Fruit fly (Drosophila melanogaster) whole organism, embryonic: ENCODE measurements around the gene CG15254.
A peak's percentile ranks its signal among the peaks of the same experiment; 100 is the strongest.

Experiments used
- Asciz ChIP-seq: fragments of 200-800 bp; sonication (Bioruptor generic); optimal IDR thresholded peaks from 2 replicates; lab custom pipeline; 2017; ENCODE audit warnings: missing biosample characterization, mild to moderate bottlenecking, missing genetic modification characterization, missing genetic modification reagents
- BtbVII ChIP-seq: fragments of 200-800 bp; sonication (Bioruptor generic); optimal IDR thresholded peaks from 3 replicates; lab custom pipeline; 2017; ENCODE audit warnings: missing biosample characterization, mild to moderate bottlenecking, missing genetic modification characterization
- C15 ChIP-seq: fragments of 200-800 bp; sonication (Bioruptor generic); IDR thresholded peaks from 3 replicates; pipeline ENCODE4 v1.3.6; 2022; ENCODE audit warnings: missing biosample characterization, missing genetic modification characterization
- CG11085 ChIP-seq: fragments of 200-800 bp; sonication (Bioruptor generic); IDR thresholded peaks from 2 replicates; pipeline ENCODE4 v1.3.6; 2022; ENCODE audit warnings: missing biosample characterization, missing genetic modification characterization
- CG11504 ChIP-seq: fragments of 200-800 bp; sonication (Bioruptor generic); optimal IDR thresholded peaks from 3 replicates; lab custom pipeline; 2019; ENCODE audit warnings: missing biosample characterization, mild to moderate bottlenecking, missing genetic modification characterization, moderate library complexity
- CG13123 ChIP-seq: fragments of 200-800 bp; sonication (Bioruptor generic); optimal IDR thresholded peaks from 2 replicates; lab custom pipeline; 2016; ENCODE audit warnings: missing biosample characterization, missing genetic modification characterization
- CG15011 ChIP-seq: fragments of 200-800 bp; sonication (Bioruptor generic); optimal IDR thresholded peaks from 3 replicates; lab custom pipeline; 2018; ENCODE audit warnings: missing biosample characterization, mild to moderate bottlenecking, missing genetic modification characterization
- CG15696 ChIP-seq: fragments of 200-800 bp; sonication (Bioruptor generic); optimal IDR thresholded peaks from 2 replicates; lab custom pipeline; 2019; ENCODE audit warnings: missing biosample characterization, mild to moderate bottlenecking, missing genetic modification characterization, moderate library complexity
- CG17385 ChIP-seq: fragments of 200-800 bp; sonication (Bioruptor generic); optimal IDR thresholded peaks from 3 replicates; lab custom pipeline; 2018; ENCODE audit warnings: missing biosample characterization, mild to moderate bottlenecking, missing genetic modification characterization
- CG18262 ChIP-seq: fragments of 200-800 bp; optimal IDR thresholded peaks from 3 replicates; lab custom pipeline; 2019; ENCODE audit warnings: missing biosample characterization, mild to moderate bottlenecking, missing genetic modification characterization, moderate library complexity
- CG2120 ChIP-seq: fragments of 200-800 bp; sonication (Bioruptor generic); optimal IDR thresholded peaks from 3 replicates; lab custom pipeline; 2016; ENCODE audit warnings: missing biosample characterization, missing genetic modification characterization
- CG2129 ChIP-seq: fragments of 200-800 bp; sonication (Bioruptor generic); IDR thresholded peaks from 2 replicates; pipeline ENCODE4 v1.3.6; 2022; ENCODE audit warnings: missing biosample characterization, missing genetic modification characterization; ENCODE audit not compliant: partially characterized antibody
- CG3838 ChIP-seq: fragments of 200-800 bp; sonication (Bioruptor generic); optimal IDR thresholded peaks from 3 replicates; lab custom pipeline; 2016; ENCODE audit warnings: missing biosample characterization, missing genetic modification characterization
- CG4730 ChIP-seq: fragments of 200-800 bp; sonication (Bioruptor generic); IDR thresholded peaks from 2 replicates; pipeline ENCODE4 v1.3.6; 2022; ENCODE audit warnings: missing biosample characterization, missing genetic modification characterization
- CG5180 ChIP-seq: fragments of 200-800 bp; sonication (Bioruptor generic); optimal IDR thresholded peaks from 3 replicates; lab custom pipeline; 2017; ENCODE audit warnings: missing biosample characterization, missing genetic modification characterization, mild to moderate bottlenecking, moderate library complexity, missing genetic modification reagents
- CG6791 ChIP-seq: fragments of 200-800 bp; sonication (Bioruptor generic); IDR thresholded peaks from 3 replicates; pipeline ENCODE4 v1.3.6; 2022; ENCODE audit warnings: missing biosample characterization, missing genetic modification characterization; ENCODE audit not compliant: partially characterized antibody
- CG7372 ChIP-seq: fragments of 200-800 bp; sonication (Bioruptor generic); IDR thresholded peaks from 2 replicates; pipeline ENCODE4 v1.3.6; 2022; ENCODE audit warnings: missing biosample characterization, missing genetic modification characterization
- CG7987 ChIP-seq: fragments of 200-800 bp; sonication (Bioruptor generic); optimal IDR thresholded peaks from 2 replicates; lab custom pipeline; 2018; ENCODE audit warnings: missing biosample characterization, mild to moderate bottlenecking, missing genetic modification characterization, moderate library complexity
- CG8290 ChIP-seq, 3 experiments: fragments of 200-800 bp; sonication (Bioruptor generic); optimal IDR thresholded peaks; 2 replicates each; lab custom pipeline; 2016 to 2019; ENCODE audit warnings: missing biosample characterization in 3 of 3, missing genetic modification characterization in 3 of 3, mild to moderate bottlenecking in 2 of 3, moderate library complexity in 1 of 3
- CG9215 ChIP-seq: fragments of 200-800 bp; sonication (Bioruptor generic); IDR thresholded peaks from 2 replicates; pipeline ENCODE4 v1.3.6; 2022; ENCODE audit warnings: missing biosample characterization, missing genetic modification characterization
- Chrac-16 ChIP-seq: fragments of 200-800 bp; sonication (Bioruptor generic); optimal IDR thresholded peaks from 3 replicates; lab custom pipeline; 2016; ENCODE audit warnings: missing biosample characterization, missing genetic modification characterization
- E2f1 ChIP-seq: fragments of 200-800 bp; sonication (Bioruptor generic); IDR thresholded peaks from 2 replicates; pipeline ENCODE4 v1.3.6; 2022; ENCODE audit warnings: missing biosample characterization, missing genetic modification characterization
- Ets65A ChIP-seq: fragments of 200-800 bp; sonication (Bioruptor generic); peaks from one replicate; lab custom pipeline; 2016; ENCODE audit warnings: missing biosample characterization, missing genetic modification characterization
- Hr3 ChIP-seq: fragments of 200-800 bp; sonication (Bioruptor generic); optimal IDR thresholded peaks from 3 replicates; lab custom pipeline; 2016; ENCODE audit warnings: missing biosample characterization, missing genetic modification characterization
- Kr ChIP-seq: fragments of 200-800 bp; sonication (Bioruptor generic); optimal IDR thresholded peaks from 2 replicates; lab custom pipeline; 2017; ENCODE audit warnings: missing biosample characterization, mild to moderate bottlenecking, missing genetic modification characterization
- Oli ChIP-seq: fragments of 200-800 bp; sonication (Bioruptor generic); optimal IDR thresholded peaks from 2 replicates; lab custom pipeline; 2018; ENCODE audit warnings: missing biosample characterization, mild to moderate bottlenecking, missing genetic modification characterization, moderate library complexity
- Sox102F ChIP-seq: fragments of 200-800 bp; sonication (Bioruptor generic); optimal IDR thresholded peaks from 2 replicates; lab custom pipeline; 2018; ENCODE audit warnings: missing biosample characterization, mild to moderate bottlenecking, missing genetic modification characterization, moderate library complexity
- Usf ChIP-seq: fragments of 200-800 bp; sonication (Bioruptor generic); optimal IDR thresholded peaks from 2 replicates; lab custom pipeline; 2017; ENCODE audit warnings: missing genotype, missing biosample characterization, missing genetic modification characterization
- Vsx1 ChIP-seq: fragments of 200-800 bp; sonication (Bioruptor generic); optimal IDR thresholded peaks from 2 replicates; lab custom pipeline; 2017; ENCODE audit warnings: missing biosample characterization, mild to moderate bottlenecking, missing genetic modification characterization, missing genetic modification reagents
- bab2 ChIP-seq: fragments of 200-800 bp; sonication (Bioruptor generic); optimal IDR thresholded peaks from 2 replicates; lab custom pipeline; 2016; ENCODE audit warnings: missing biosample characterization, missing genetic modification characterization
- bbx ChIP-seq: fragments of 200-800 bp; sonication (Bioruptor generic); IDR thresholded peaks from 2 replicates; pipeline ENCODE4 v1.3.6; 2022; ENCODE audit warnings: missing biosample characterization, missing genetic modification characterization; ENCODE audit not compliant: partially characterized antibody
- bcd ChIP-seq: fragments of 200-800 bp; sonication (Bioruptor generic); optimal IDR thresholded peaks from 2 replicates; lab custom pipeline; 2017; ENCODE audit warnings: missing biosample characterization, mild to moderate bottlenecking, missing genetic modification characterization
- bowl ChIP-seq: fragments of 200-800 bp; sonication (Bioruptor generic); IDR thresholded peaks from 2 replicates; pipeline ENCODE4 v1.3.6; 2022; ENCODE audit warnings: missing biosample characterization, missing genetic modification characterization
- btn ChIP-seq: fragments of 200-800 bp; sonication (Bioruptor generic); optimal IDR thresholded peaks from 2 replicates; lab custom pipeline; 2016; ENCODE audit warnings: missing biosample characterization, missing genetic modification characterization
- chif ChIP-seq, 2 experiments: fragments of 200-800 bp; sonication (Bioruptor generic); optimal IDR thresholded peaks; 3 replicates each; lab custom pipeline; 2016; ENCODE audit warnings: missing biosample characterization in 2 of 2, missing genetic modification characterization in 2 of 2
- chm ChIP-seq: fragments of 200-800 bp; sonication (Bioruptor generic); IDR thresholded peaks from 2 replicates; pipeline ENCODE4 v1.3.6; 2022; ENCODE audit warnings: missing biosample characterization, missing genetic modification characterization
- emc ChIP-seq: fragments of 200-800 bp; sonication (Bioruptor generic); optimal IDR thresholded peaks from 2 replicates; lab custom pipeline; 2016; ENCODE audit warnings: missing biosample characterization, missing genetic modification characterization
- en ChIP-seq: fragments of 200-800 bp; sonication (Bioruptor generic); optimal IDR thresholded peaks from 2 replicates; lab custom pipeline; 2016; ENCODE audit warnings: missing biosample characterization, missing genetic modification characterization
- ewg ChIP-seq: fragments of 200-800 bp; sonication (Bioruptor generic); optimal IDR thresholded peaks from 3 replicates; lab custom pipeline; 2017; ENCODE audit warnings: mild to moderate bottlenecking, missing biosample characterization, missing genetic modification reagents, missing genetic modification characterization
- kni ChIP-seq: fragments of 200-800 bp; sonication (Bioruptor generic); optimal IDR thresholded peaks from 3 replicates; lab custom pipeline; 2017; ENCODE audit warnings: mild to moderate bottlenecking, missing biosample characterization, missing genetic modification reagents, missing genetic modification characterization
- lola ChIP-seq, 3 experiments: fragments of >200 bp in 2 of 3; fragments of 200-800 bp in 1 of 3; sonication (Bioruptor generic) in 1 of 3; optimal IDR thresholded peaks; 2 replicates each; lab custom pipeline; 2017 to 2019; ENCODE audit warnings: missing biosample characterization in 3 of 3, missing genetic modification characterization in 3 of 3, mild to moderate bottlenecking in 1 of 3, moderate library complexity in 1 of 3
- maf-S ChIP-seq: fragments of 200-800 bp; sonication (Bioruptor generic); optimal IDR thresholded peaks from 2 replicates; lab custom pipeline; 2016; ENCODE audit warnings: missing biosample characterization, missing genetic modification characterization
- nau ChIP-seq: fragments of 200-800 bp; sonication (Bioruptor generic); optimal IDR thresholded peaks from 3 replicates; lab custom pipeline; 2017; ENCODE audit warnings: missing biosample characterization, mild to moderate bottlenecking, missing genetic modification characterization, missing genetic modification reagents
- prd ChIP-seq, 3 experiments: fragments of >200 bp in 2 of 3; fragments of 200-800 bp in 1 of 3; sonication (Bioruptor generic) in 1 of 3; optimal IDR thresholded peaks in 2 of 3; IDR thresholded peaks in 1 of 3; 2 replicates in 2 of 3; 3 replicates in 1 of 3; pipeline versions ENCODE4 v1.3.6 to Lab custom; 2017 to 2022; ENCODE audit warnings: missing biosample characterization in 1 of 3, missing genetic modification characterization in 1 of 3
- run ChIP-seq: fragments of 200-800 bp; sonication (Bioruptor generic); optimal IDR thresholded peaks from 3 replicates; lab custom pipeline; 2018; ENCODE audit warnings: missing biosample characterization, mild to moderate bottlenecking, missing genetic modification characterization
- sc ChIP-seq, 3 experiments: fragments of >200 bp in 2 of 3; fragments of 200-800 bp in 1 of 3; sonication (Bioruptor generic) in 1 of 3; optimal IDR thresholded peaks; 2 replicates in 2 of 3; 3 replicates in 1 of 3; lab custom pipeline; 2017; ENCODE audit warnings: mild to moderate bottlenecking in 1 of 3, missing biosample characterization in 1 of 3, missing genetic modification characterization in 1 of 3, missing genetic modification reagents in 1 of 3
- schlank ChIP-seq: fragments of 200-800 bp; sonication (Bioruptor generic); optimal IDR thresholded peaks from 2 replicates; lab custom pipeline; 2018; ENCODE audit warnings: missing biosample characterization, mild to moderate bottlenecking, missing genetic modification characterization
- sima ChIP-seq: fragments of 200-800 bp; sonication (Bioruptor generic); optimal IDR thresholded peaks from 2 replicates; lab custom pipeline; 2016; ENCODE audit warnings: missing biosample characterization, missing genetic modification characterization
- stwl ChIP-seq: fragments of 200-800 bp; sonication (Bioruptor generic); optimal IDR thresholded peaks from 3 replicates; lab custom pipeline; 2018; ENCODE audit warnings: missing biosample characterization, mild to moderate bottlenecking, missing genetic modification characterization, moderate library complexity

The CG15254 gene

DNA sequence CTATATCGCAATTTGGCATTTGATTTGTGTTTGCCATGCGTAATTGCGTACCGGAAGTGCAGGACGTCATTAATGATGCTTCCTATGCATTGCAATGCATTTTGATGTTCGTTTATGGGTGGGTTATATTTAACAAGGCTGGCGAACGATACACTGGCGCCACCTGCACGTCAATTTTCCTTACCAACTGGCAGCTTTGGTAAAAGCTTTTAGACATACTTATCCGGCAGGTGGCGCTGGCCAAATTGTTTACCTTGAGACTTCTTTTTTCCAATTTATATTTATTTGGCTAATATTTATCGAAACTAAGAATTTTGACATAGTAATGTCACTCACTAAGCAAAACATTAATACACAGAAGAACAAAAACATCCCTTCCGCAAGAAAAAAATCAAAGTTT, 29.2 kb upstream of the CG15254 start (continued):
- TF ChIP-seq CG6791 (GFP tag; lab: Robert Waterston, UW) (no peak), sima (no peak), Kr (GFP tag; lab: Kevin White, UChicago) (no peak), CG8290 (GFP tag; optimal IDR thresholded peaks at IDR 0.05; lab: Kevin White, UChicago) (no peak), CG8290 (tag; optimal IDR thresholded peaks at IDR 0.05; lab: Kevin White, UChicago) (no peak), CG2120 (GFP tag; lab: Kevin White, UChicago) (no peak), CG11085 (no peak), E2f1 (no peak), Vsx1 (GFP tag; lab: Kevin White, UChicago) (no peak), CG15696 (tag; lab: Kevin White, UChicago) (no peak), bcd (GFP tag; lab: Kevin White, UChicago) (no peak), Sox102F (GFP tag; lab: Kevin White, UChicago) (no peak), nau (GFP tag; lab: Kevin White, UChicago) (no peak), kni (GFP tag; lab: Kevin White, UChicago) (no peak), ewg (no peak), C15 (GFP tag; lab: Robert Waterston, UW) (no peak), Oli (tag; lab: Kevin White, UChicago) (no peak), CG7987 (GFP tag; lab: Kevin White, UChicago) (no peak), CG11504 (tag; lab: Kevin White, UChicago) (no peak), Asciz (GFP tag; lab: Kevin White, UChicago) (no peak), CG5180 (GFP tag; lab: Kevin White, UChicago) (no peak), maf-S (no peak), prd (optimal IDR thresholded peaks at IDR 0.05; lab: Kevin White, UChicago) (no peak), prd (GFP tag; IDR thresholded peaks at IDR 0.05; lab: Robert Waterston, UW) (no peak), bowl (GFP tag; lab: Robert Waterston, UW) (no peak), CG15011 (no peak), bbx (GFP tag; lab: Robert Waterston, UW) (no peak), chm (GFP tag; lab: Robert Waterston, UW) (no peak), lola (GFP tag; optimal IDR thresholded peaks at IDR 0.05; lab: Kevin White, UChicago) (no peak), CG13123 (GFP tag; lab: Kevin White, UChicago) (no peak), btn (no peak), CG4730 (GFP tag; lab: Robert Waterston, UW) (no peak), CG17385 (GFP tag; lab: Kevin White, UChicago) (no peak), CG9215 (GFP tag; lab: Robert Waterston, UW) (no peak), sc (optimal IDR thresholded peaks at IDR 0.05; lab: Kevin White, UChicago) (no peak), sc (GFP tag; optimal IDR thresholded peaks at IDR 0.05; lab: Kevin White, UChicago) (no peak), Chrac-16 (GFP tag; lab: Kevin White, UChicago) (peak; percentile 21), CG18262 (tag; lab: Kevin White, UChicago) (no peak), CG3838 (GFP tag; lab: Kevin White, UChicago) (no peak), schlank (tag; lab: Kevin White, UChicago) (no peak), emc (GFP tag; lab: Kevin White, UChicago) (no peak), Ets65A (no peak), CG7372 (0 out of 2 replicates have a peak, but pooled peaks have one; percentile 18), CG2129 (no peak), en (GFP tag; lab: Kevin White, UChicago) (peak; percentile 23), Hr3 (GFP tag; lab: Kevin White, UChicago) (no peak), bab2 (peak; percentile 13), run (tag; lab: Kevin White, UChicago) (no peak), stwl (peak; percentile 64), BtbVII (GFP tag; lab: Kevin White, UChicago) (no peak), chif (GFP tag; optimal IDR thresholded peaks at IDR 0.05; lab: Kevin White, UChicago) (peak in 1 of 2 experiments; percentile 8), Usf (no peak)
